Fruit fly (Drosophila melanogaster): Measurements from ENCODE around the gene CG17646.

DNA sequence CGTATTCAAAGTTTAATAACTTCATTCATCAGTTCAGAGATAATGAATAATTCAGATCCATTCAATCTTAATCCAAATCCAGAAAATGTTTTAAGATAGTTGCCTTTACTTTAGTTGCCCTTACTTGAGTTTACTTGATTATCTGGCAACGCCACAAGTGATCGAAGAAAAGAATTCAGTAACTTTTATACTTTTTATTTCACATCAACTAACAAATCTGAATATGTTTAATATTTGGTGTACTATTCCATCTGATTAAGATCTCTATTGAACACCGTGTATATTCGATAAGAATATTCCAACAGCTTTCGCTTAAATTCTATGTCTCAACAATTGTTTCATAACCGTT, 7.8 kb upstream of the CG17646 start:
- TF ChIP-seq ey (GFP tag; optimal IDR thresholded peaks at IDR 0.05), result no peak
- TF ChIP-seq usp (GFP tag; optimal IDR thresholded peaks at IDR 0.05), result no peak
- TF ChIP-seq CrebA (GFP tag; optimal IDR thresholded peaks at IDR 0.05; ENCODE audit: borderline replicate concordance), result no peak
- no peak for TF ChIP-seq Hr83 (GFP tag; optimal IDR thresholded peaks at IDR 0.05; ENCODE audit: poor library complexity, severe bottlenecking)
- no peak for TF ChIP-seq br (GFP tag; optimal IDR thresholded peaks at IDR 0.05)
- no peak for TF ChIP-seq Vsx2 (GFP tag; optimal IDR thresholded peaks at IDR 0.05; ENCODE audit: partially characterized antibody)
- TF ChIP-seq lola (GFP tag; optimal IDR thresholded peaks at IDR 0.05), result no peak
- TF ChIP-seq Dif (GFP tag; optimal IDR thresholded peaks at IDR 0.05; ENCODE audit: partially characterized antibody), result no peak
- no peak for TF ChIP-seq Dfd (GFP tag; optimal IDR thresholded peaks at IDR 0.05)
